Fruit fly (Drosophila melanogaster): ENCODE measurements around the gene Drsl3.
A peak's percentile ranks its signal among the peaks of the same experiment; 100 is the strongest.

The Drsl3 gene

dm6 chr3L:3288414-3288813 is 26.4 kb upstream of the Drsl3 start (continued):
- TF ChIP-seq Aef1 (GFP tag; IDR thresholded peaks at IDR 0.05) (peak; percentile 34; the same call in 1 of the 3 replicates), br (optimal IDR thresholded peaks at IDR 0.05) (no peak), CG13775 (GFP tag; optimal IDR thresholded peaks at IDR 0.05) (no peak), h (optimal IDR thresholded peaks at IDR 0.05) (no peak), Hmx (GFP tag; optimal IDR thresholded peaks at IDR 0.05) (no peak), CG14050 (GFP tag; IDR thresholded peaks at IDR 0.05) (no peak), CG30020 (tag; optimal IDR thresholded peaks at IDR 0.05) (no peak), grau (tag; optimal IDR thresholded peaks at IDR 0.05) (no peak), CG31388 (GFP tag; optimal IDR thresholded peaks at IDR 0.05) (no peak), Oaz (GFP tag; IDR thresholded peaks at IDR 0.05) (peak; percentile 36; the same call in 1 of the 2 replicates), CHES-1-like (GFP tag; optimal IDR thresholded peaks at IDR 0.05) (no peak), CG12659 (GFP tag; optimal IDR thresholded peaks at IDR 0.05) (no peak), ap (GFP tag; IDR thresholded peaks at IDR 0.05) (no peak), ems (GFP tag; optimal IDR thresholded peaks at IDR 0.05) (no peak), corto (GFP tag; optimal IDR thresholded peaks at IDR 0.05) (no peak), dimm (GFP tag; IDR thresholded peaks at IDR 0.05) (no peak), CG6765 (GFP tag; optimal IDR thresholded peaks at IDR 0.05) (no peak), stwl (tag; optimal IDR thresholded peaks at IDR 0.05) (peak; percentile 74), odd (GFP tag; optimal IDR thresholded peaks at IDR 0.05) (no peak), Meics (GFP tag; optimal IDR thresholded peaks at IDR 0.05) (no peak), Camta (GFP tag; optimal IDR thresholded peaks at IDR 0.05) (no peak), CG15073 (GFP tag; optimal IDR thresholded peaks at IDR 0.05) (no peak), Dad (GFP tag; optimal IDR thresholded peaks at IDR 0.05) (no peak), lov (optimal IDR thresholded peaks at IDR 0.05) (no peak), lov (GFP tag; IDR thresholded peaks at IDR 0.05) (peak; percentile 56; the same call in 1 of the 3 replicates), wdn (GFP tag; IDR thresholded peaks at IDR 0.05) (no peak), Dfd (GFP tag; optimal IDR thresholded peaks at IDR 0.05) (no peak), CG13624 (GFP tag; optimal IDR thresholded peaks at IDR 0.05) (no peak), CG4328 (GFP tag; optimal IDR thresholded peaks at IDR 0.05) (no peak), CG1024 (GFP tag; IDR thresholded peaks at IDR 0.05) (peak; percentile 67), Sox102F (GFP tag; optimal IDR thresholded peaks at IDR 0.05) (no peak), CG18599 (GFP tag; optimal IDR thresholded peaks at IDR 0.05) (no peak), nau (GFP tag; optimal IDR thresholded peaks at IDR 0.05) (no peak), cas (GFP tag; IDR thresholded peaks at IDR 0.05) (no peak), CG14667 (GFP tag; IDR thresholded peaks at IDR 0.05) (peak; percentile 47), CG8388 (GFP tag; optimal IDR thresholded peaks at IDR 0.05) (no peak), pho (GFP tag; optimal IDR thresholded peaks at IDR 0.05) (no peak), CG31224 (GFP tag; IDR thresholded peaks at IDR 0.05) (no peak), Ets97D (GFP tag; optimal IDR thresholded peaks at IDR 0.05) (no peak), CG30403 (GFP tag; optimal IDR thresholded peaks at IDR 0.05) (no peak), psq (GFP tag; optimal IDR thresholded peaks at IDR 0.05) (no peak), peb (GFP tag; IDR thresholded peaks at IDR 0.05) (no peak), CG9215 (GFP tag; IDR thresholded peaks at IDR 0.05) (no peak), Med (GFP tag) (peak; percentile 16), CG15696 (tag; optimal IDR thresholded peaks at IDR 0.05) (peak; percentile 18), gsb (GFP tag; IDR thresholded peaks at IDR 0.05) (no peak), zf30C (GFP tag; optimal IDR thresholded peaks at IDR 0.05) (no peak), CG2116 (GFP tag; optimal IDR thresholded peaks at IDR 0.05) (no peak), CG12219 (GFP tag; optimal IDR thresholded peaks at IDR 0.05) (no peak), cato (GFP tag; optimal IDR thresholded peaks at IDR 0.05; ENCODE audit: borderline replicate concordance) (no peak), rib (GFP tag; IDR thresholded peaks at IDR 0.05) (no peak), zfh2 (GFP tag; optimal IDR thresholded peaks at IDR 0.05) (no peak), bsh (GFP tag; optimal IDR thresholded peaks at IDR 0.05) (no peak), bbx (GFP tag; IDR thresholded peaks at IDR 0.05; ENCODE audit: partially characterized antibody) (no peak)
